Fruit fly (Drosophila melanogaster): ENCODE measurements around the gene Top2.

Gene Top2

dm6 chr2L:19422642-19423041 is 30.6 kb downstream of the Top2 start:
- TF ChIP-seq fru (GFP tag; optimal IDR thresholded peaks at IDR 0.05) (no peak), Hr78 (GFP tag; optimal IDR thresholded peaks at IDR 0.05) (no peak), HLH106 (tag; optimal IDR thresholded peaks at IDR 0.05) (no peak), Hnf4 (GFP tag; optimal IDR thresholded peaks at IDR 0.05) (no peak), CG9705 (GFP tag; optimal IDR thresholded peaks at IDR 0.05) (no peak), CrebA (GFP tag; optimal IDR thresholded peaks at IDR 0.05; ENCODE audit: borderline replicate concordance) (no peak), Sp1 (GFP tag; optimal IDR thresholded peaks at IDR 0.05) (no peak), Hr83 (GFP tag; optimal IDR thresholded peaks at IDR 0.05; ENCODE audit: poor library complexity, severe bottlenecking) (no peak), h (GFP tag; optimal IDR thresholded peaks at IDR 0.05) (no peak), brk (GFP tag; optimal IDR thresholded peaks at IDR 0.05) (no peak), Jra (GFP tag; optimal IDR thresholded peaks at IDR 0.05) (no peak), psq (GFP tag; optimal IDR thresholded peaks at IDR 0.05) (no peak), Vsx2 (GFP tag; optimal IDR thresholded peaks at IDR 0.05; ENCODE audit: partially characterized antibody) (no peak), Dif (GFP tag; optimal IDR thresholded peaks at IDR 0.05; ENCODE audit: partially characterized antibody) (no peak), tai (GFP tag; optimal IDR thresholded peaks at IDR 0.05) (no peak)

- TF ChIP-seq Abd-B (GFP tag; optimal IDR thresholded peaks at IDR 0.05) = no peak
- no peak for TF ChIP-seq Sp1 (GFP tag; optimal IDR thresholded peaks at IDR 0.05)
- no peak for TF ChIP-seq Dfd (GFP tag; optimal IDR thresholded peaks at IDR 0.05)
- no peak for TF ChIP-seq pan (optimal IDR thresholded peaks at IDR 0.05)
- TF ChIP-seq Hnf4 (GFP tag; optimal IDR thresholded peaks at IDR 0.05) = no peak
- no peak for TF ChIP-seq CG32264 (GFP tag; optimal IDR thresholded peaks at IDR 0.05)
- TF ChIP-seq sv (GFP tag; optimal IDR thresholded peaks at IDR 0.05) = no peak
- no peak for TF ChIP-seq ey (GFP tag; optimal IDR thresholded peaks at IDR 0.05)
- TF ChIP-seq dl (GFP tag; optimal IDR thresholded peaks at IDR 0.05; ENCODE audit: insufficient read depth in 1 of 2, partially characterized antibody in 2 of 2) = no peak
- no peak for TF ChIP-seq woc (GFP tag; optimal IDR thresholded peaks at IDR 0.05)
- TF ChIP-seq jim (GFP tag; optimal IDR thresholded peaks at IDR 0.05) = no peak
- TF ChIP-seq Dif (GFP tag; optimal IDR thresholded peaks at IDR 0.05; ENCODE audit: partially characterized antibody) = no peak
- no peak for TF ChIP-seq HLH106 (tag; optimal IDR thresholded peaks at IDR 0.05)
- TF ChIP-seq fru (GFP tag; optimal IDR thresholded peaks at IDR 0.05) = no peak
- no peak for TF ChIP-seq Vsx2 (GFP tag; optimal IDR thresholded peaks at IDR 0.05; ENCODE audit: partially characterized antibody)
These were observed 31.7 kb downstream of the Top2 start for dm6 chr2L:19421573-19421972.

DNA sequence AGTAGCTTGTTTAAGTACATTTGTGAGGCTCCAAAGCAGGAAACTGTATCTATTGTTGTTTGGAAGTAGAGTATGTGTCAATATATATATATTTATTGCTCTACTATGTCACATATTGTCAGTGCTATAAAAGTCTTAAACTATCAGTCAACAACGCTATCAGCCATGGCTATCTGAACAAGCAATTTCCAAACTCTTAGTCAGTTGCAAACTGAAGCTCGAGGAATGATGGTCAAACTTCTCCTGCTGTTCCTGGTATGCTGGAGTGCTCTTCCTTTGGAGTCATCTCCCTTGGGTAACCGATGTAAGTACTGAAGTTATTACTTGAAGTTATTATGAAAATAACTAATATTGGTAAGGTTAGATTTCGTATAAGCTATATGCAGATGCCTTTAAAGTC is 34.4 kb downstream of the Top2 start, which contains the start of gene lectin-37Db:
TSS of gene lectin-37Db (plus strand) at position 204 of the 400 bp plus-strand sequence.
- TF ChIP-seq Abd-B (GFP tag; optimal IDR thresholded peaks at IDR 0.05) = no peak
- TF ChIP-seq pan (optimal IDR thresholded peaks at IDR 0.05) = no peak
- TF ChIP-seq Myc (optimal IDR thresholded peaks at IDR 0.05) = no peak
- no peak for TF ChIP-seq sv (GFP tag; optimal IDR thresholded peaks at IDR 0.05)
- no peak for TF ChIP-seq woc (GFP tag; optimal IDR thresholded peaks at IDR 0.05)
- no peak for TF ChIP-seq dl (GFP tag; optimal IDR thresholded peaks at IDR 0.05; ENCODE audit: insufficient read depth in 1 of 2, partially characterized antibody in 2 of 2)
- no peak for TF ChIP-seq Dfd (GFP tag; optimal IDR thresholded peaks at IDR 0.05)
- TF ChIP-seq Jra (GFP tag; optimal IDR thresholded peaks at IDR 0.05) = no peak
- TF ChIP-seq CrebA (GFP tag; optimal IDR thresholded peaks at IDR 0.05; ENCODE audit: borderline replicate concordance) = no peak
- TF ChIP-seq Vsx2 (GFP tag; optimal IDR thresholded peaks at IDR 0.05; ENCODE audit: partially characterized antibody) = no peak
- no peak for TF ChIP-seq foxo (GFP tag; optimal IDR thresholded peaks at IDR 0.05)
- TF ChIP-seq ey (GFP tag; optimal IDR thresholded peaks at IDR 0.05) = no peak
- no peak for TF ChIP-seq h (GFP tag; optimal IDR thresholded peaks at IDR 0.05)
- TF ChIP-seq GATAd (GFP tag; optimal IDR thresholded peaks at IDR 0.05) = no peak
- TF ChIP-seq rgr (GFP tag; optimal IDR thresholded peaks at IDR 0.05) = no peak

DNA sequence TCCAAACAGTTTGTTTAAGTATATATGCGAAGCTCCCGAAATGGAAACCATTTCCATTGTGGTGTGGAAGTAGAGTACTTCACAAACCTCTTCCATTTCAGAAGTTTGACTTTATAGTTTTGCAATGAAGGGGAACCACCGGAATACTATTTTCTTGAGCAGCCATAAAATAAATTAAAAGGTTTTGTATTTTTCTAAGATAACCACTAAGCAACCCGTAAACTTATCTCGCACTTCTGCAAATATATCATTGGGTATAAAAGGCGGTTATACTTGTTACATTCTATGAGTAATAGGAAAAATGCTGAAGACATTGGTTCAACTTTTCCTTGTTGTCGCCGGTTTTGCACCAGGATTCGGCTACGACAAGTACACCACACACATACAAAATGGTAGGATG is 35.3 kb downstream of the Top2 start, which contains the start of gene lectin-37Da:
TSS of gene lectin-37Da (plus strand) at position 301 of the 400 bp plus-strand sequence.
- TF ChIP-seq woc (GFP tag; optimal IDR thresholded peaks at IDR 0.05) (no peak), Hnf4 (GFP tag; optimal IDR thresholded peaks at IDR 0.05) (no peak), CrebA (GFP tag; optimal IDR thresholded peaks at IDR 0.05; ENCODE audit: borderline replicate concordance) (no peak), OdsH (GFP tag; optimal IDR thresholded peaks at IDR 0.05) (no peak), usp (GFP tag; optimal IDR thresholded peaks at IDR 0.05) (no peak), sv (GFP tag; optimal IDR thresholded peaks at IDR 0.05) (no peak), Dfd (GFP tag; optimal IDR thresholded peaks at IDR 0.05) (no peak), dsf (GFP tag; optimal IDR thresholded peaks at IDR 0.05; ENCODE audit: borderline replicate concordance) (no peak), foxo (GFP tag; optimal IDR thresholded peaks at IDR 0.05) (no peak), br (GFP tag; optimal IDR thresholded peaks at IDR 0.05) (no peak), Jra (GFP tag; optimal IDR thresholded peaks at IDR 0.05) (no peak), jim (GFP tag; optimal IDR thresholded peaks at IDR 0.05) (no peak), HLH106 (tag; optimal IDR thresholded peaks at IDR 0.05) (no peak), CG32264 (GFP tag; optimal IDR thresholded peaks at IDR 0.05) (no peak), GATAd (GFP tag; optimal IDR thresholded peaks at IDR 0.05) (no peak), N (GFP tag; optimal IDR thresholded peaks at IDR 0.05) (no peak), h (GFP tag; optimal IDR thresholded peaks at IDR 0.05) (no peak), fru (GFP tag; optimal IDR thresholded peaks at IDR 0.05) (no peak), Mio (GFP tag; optimal IDR thresholded peaks at IDR 0.05) (no peak)

All from whole organism, wandering third instar larva.